Worm (Caenorhabditis elegans): ENCODE measurements around the gene snu-13.

Gene snu-13

ce11 chrII:10656395-10656794, 2.0 kb downstream of the snu-13 start:
- TF ChIP-seq hnd-1 (tag; optimal IDR thresholded peaks at IDR 0.05) = no peak
- TF ChIP-seq scrt-1 (GFP tag; IDR thresholded peaks at IDR 0.05) = no peak
- no peak for TF ChIP-seq ceh-36 (tag; optimal IDR thresholded peaks at IDR 0.05)
- no peak for TF ChIP-seq tra-4 (tag; optimal IDR thresholded peaks at IDR 0.05)
- TF ChIP-seq hmbx-1 (tag; optimal IDR thresholded peaks at IDR 0.05) = no peak
- TF ChIP-seq tbx-37 (GFP tag; conservative IDR thresholded peaks at IDR 0.05) = no peak
- no peak for TF ChIP-seq F13C5.2 (tag; optimal IDR thresholded peaks at IDR 0.05)
- no peak for TF ChIP-seq ama-1 (optimal IDR thresholded peaks at IDR 0.05)
- TF ChIP-seq pes-1 (GFP tag; IDR thresholded peaks at IDR 0.05) = no peak
- no peak for TF ChIP-seq aly-1 (tag; optimal IDR thresholded peaks at IDR 0.05)
- no peak for TF ChIP-seq ceh-13 (GFP tag; optimal IDR thresholded peaks at IDR 0.05)
- no peak for TF ChIP-seq tbx-11 (GFP tag; IDR thresholded peaks at IDR 0.05)

DNA sequence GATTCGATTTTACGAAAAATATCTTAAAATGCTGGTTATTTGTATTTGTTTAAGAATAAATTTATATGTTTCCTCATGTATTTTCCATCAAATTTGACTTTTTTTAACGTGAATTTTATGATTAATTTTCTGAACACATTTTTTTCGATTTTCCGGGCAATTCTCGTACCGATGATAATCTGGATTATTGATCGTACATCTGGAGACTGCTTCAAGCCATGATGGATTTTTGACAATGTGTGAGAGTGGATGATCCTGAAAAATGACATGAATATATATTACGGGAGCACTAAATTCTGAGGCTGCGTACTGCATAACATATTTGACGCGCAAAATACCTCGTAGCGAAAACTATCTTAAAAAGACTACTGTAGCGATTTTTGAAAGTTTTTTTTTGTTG, 4.0 kb downstream of the snu-13 start:
- TF ChIP-seq ceh-13 (GFP tag; optimal IDR thresholded peaks at IDR 0.05) = no peak
- no peak for TF ChIP-seq pes-1 (GFP tag; IDR thresholded peaks at IDR 0.05)
- TF ChIP-seq tbx-11 (GFP tag; IDR thresholded peaks at IDR 0.05) = no peak
- TF ChIP-seq ets-7 (tag; optimal IDR thresholded peaks at IDR 0.05) = no peak
- no peak for TF ChIP-seq ceh-36 (tag; optimal IDR thresholded peaks at IDR 0.05)
- TF ChIP-seq F13C5.2 (tag; optimal IDR thresholded peaks at IDR 0.05) = no peak
- TF ChIP-seq hmg-4 (GFP tag; optimal IDR thresholded peaks at IDR 0.05) = no peak
- TF ChIP-seq hmbx-1 (tag; optimal IDR thresholded peaks at IDR 0.05) = no peak
- TF ChIP-seq flt-1 (GFP tag; IDR thresholded peaks at IDR 0.05) = no peak
- TF ChIP-seq ama-1 (optimal IDR thresholded peaks at IDR 0.05) = no peak
- no peak for TF ChIP-seq tra-4 (tag; optimal IDR thresholded peaks at IDR 0.05)
- no peak for TF ChIP-seq aly-1 (tag; optimal IDR thresholded peaks at IDR 0.05)
- TF ChIP-seq sea-1 (GFP tag; conservative IDR thresholded peaks at IDR 0.05) = no peak
- TF ChIP-seq tbx-37 (GFP tag; conservative IDR thresholded peaks at IDR 0.05) = no peak
- no peak for TF ChIP-seq B0310.2 (tag; optimal IDR thresholded peaks at IDR 0.05)
- TF ChIP-seq scrt-1 (GFP tag; IDR thresholded peaks at IDR 0.05) = no peak
- TF ChIP-seq hnd-1 (tag; optimal IDR thresholded peaks at IDR 0.05) = no peak

DNA sequence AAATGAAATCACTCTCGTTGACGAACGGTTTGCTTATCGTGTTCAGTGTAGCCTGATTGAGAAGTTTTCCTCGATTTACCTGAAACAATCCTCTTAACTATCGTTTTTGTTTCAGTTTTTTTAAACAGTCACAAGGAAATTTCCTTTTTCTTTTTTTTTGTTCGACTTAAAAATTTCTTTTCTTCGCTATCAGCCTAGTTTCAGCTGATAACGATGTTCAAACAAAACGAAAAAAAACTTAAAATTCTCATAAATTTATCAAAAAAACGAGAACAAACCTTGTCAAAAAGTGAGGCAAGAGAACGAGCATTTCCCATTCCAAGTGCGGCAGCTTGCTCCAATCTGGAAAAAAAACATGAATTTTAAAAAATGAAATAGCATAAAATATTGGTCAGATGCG, 4.9 kb downstream of the snu-13 start:
- no peak for TF ChIP-seq hnd-1 (tag; optimal IDR thresholded peaks at IDR 0.05)
- TF ChIP-seq pes-1 (GFP tag; IDR thresholded peaks at IDR 0.05) = no peak
- TF ChIP-seq hmbx-1 (tag; optimal IDR thresholded peaks at IDR 0.05) = no peak
- no peak for TF ChIP-seq sea-1 (GFP tag; conservative IDR thresholded peaks at IDR 0.05)
- no peak for TF ChIP-seq ama-1 (optimal IDR thresholded peaks at IDR 0.05)
- TF ChIP-seq ceh-36 (tag; optimal IDR thresholded peaks at IDR 0.05) = no peak
- TF ChIP-seq tbx-11 (GFP tag; IDR thresholded peaks at IDR 0.05) = no peak
- TF ChIP-seq aly-1 (tag; optimal IDR thresholded peaks at IDR 0.05) = no peak
- TF ChIP-seq hmg-4 (GFP tag; optimal IDR thresholded peaks at IDR 0.05) = no peak
- TF ChIP-seq flt-1 (GFP tag; IDR thresholded peaks at IDR 0.05) = no peak
- TF ChIP-seq ets-7 (tag; optimal IDR thresholded peaks at IDR 0.05) = no peak
- no peak for TF ChIP-seq tbx-37 (GFP tag; conservative IDR thresholded peaks at IDR 0.05)
- no peak for TF ChIP-seq scrt-1 (GFP tag; IDR thresholded peaks at IDR 0.05)
- TF ChIP-seq ceh-13 (GFP tag; optimal IDR thresholded peaks at IDR 0.05) = no peak

DNA sequence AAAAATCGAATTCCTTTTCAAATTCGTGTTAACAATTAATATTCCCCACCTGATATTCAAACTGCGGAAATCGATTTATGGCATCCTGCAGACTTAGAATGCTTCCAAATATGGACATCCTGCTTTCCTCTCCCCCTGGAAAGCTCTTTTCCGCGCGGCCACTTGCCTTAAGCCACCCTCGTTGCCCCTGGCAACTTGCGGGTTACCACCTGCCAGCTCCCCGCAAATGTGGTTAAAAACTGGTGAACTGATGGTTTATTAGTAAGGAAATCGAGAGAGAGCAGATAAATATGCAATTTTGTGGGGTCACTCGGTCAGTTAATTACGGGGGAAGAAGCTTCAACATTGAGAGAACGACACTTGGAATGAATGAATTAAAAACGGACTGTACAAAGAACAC, 6.3 kb downstream of the snu-13 start, which contains the start of gene nphp-1:
Gene nphp-1, minus strand, starts transcription at position 145 of the 400 bp plus-strand sequence.
- TF ChIP-seq tbx-11 (GFP tag; IDR thresholded peaks at IDR 0.05) = no peak
- no peak for TF ChIP-seq aly-1 (tag; optimal IDR thresholded peaks at IDR 0.05)
- TF ChIP-seq scrt-1 (GFP tag; IDR thresholded peaks at IDR 0.05) = no peak
- TF ChIP-seq tbx-37 (GFP tag; conservative IDR thresholded peaks at IDR 0.05) = no peak
- no peak for TF ChIP-seq F13C5.2 (tag; optimal IDR thresholded peaks at IDR 0.05)
- no peak for TF ChIP-seq tra-4 (tag; optimal IDR thresholded peaks at IDR 0.05)
- no peak for TF ChIP-seq flt-1 (GFP tag; IDR thresholded peaks at IDR 0.05)
- no peak for TF ChIP-seq pes-1 (GFP tag; IDR thresholded peaks at IDR 0.05)
- no peak for TF ChIP-seq ets-7 (tag; optimal IDR thresholded peaks at IDR 0.05)
- TF ChIP-seq hmbx-1 (tag; optimal IDR thresholded peaks at IDR 0.05) = no peak
- no peak for TF ChIP-seq sea-1 (GFP tag; conservative IDR thresholded peaks at IDR 0.05)
- TF ChIP-seq ceh-36 (tag; optimal IDR thresholded peaks at IDR 0.05) = no peak
- no peak for TF ChIP-seq B0310.2 (tag; optimal IDR thresholded peaks at IDR 0.05)
- TF ChIP-seq ceh-13 (GFP tag; optimal IDR thresholded peaks at IDR 0.05) = no peak

DNA sequence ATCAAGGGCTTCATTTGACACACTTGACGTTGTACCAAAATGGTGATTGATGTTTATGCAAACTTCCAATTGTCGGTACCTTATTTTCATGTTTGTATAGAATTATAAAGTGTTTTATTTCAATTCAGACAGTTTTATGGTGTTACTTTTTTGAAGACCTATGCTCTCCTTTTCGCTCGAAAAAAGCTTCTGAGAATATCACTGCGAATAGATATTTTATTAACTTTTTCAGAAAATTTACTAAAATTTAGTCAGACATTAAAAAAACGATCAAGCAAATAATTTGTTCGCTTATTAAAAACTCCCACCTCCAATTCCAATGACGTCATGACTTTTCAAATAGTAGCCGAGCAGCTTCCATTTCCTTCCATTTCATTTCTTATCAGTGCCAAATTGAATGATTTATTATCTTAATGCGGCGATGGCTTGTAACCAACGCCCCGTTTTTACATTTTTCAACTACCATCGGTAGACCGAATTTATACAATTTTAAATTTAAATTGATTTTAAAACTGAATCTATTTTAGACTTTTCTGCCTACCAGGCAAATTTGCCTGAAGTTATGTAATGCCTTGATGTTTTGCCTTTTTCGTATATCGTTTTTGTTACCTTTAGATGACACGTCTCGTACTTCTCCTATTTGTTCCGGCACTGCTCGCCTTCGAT, 11.4 kb downstream of the snu-13 start, which contains the start of gene M28.10:
Gene M28.10, plus strand, starts transcription at position 616 of the 666 bp plus-strand sequence.
- TF ChIP-seq ama-1 (optimal IDR thresholded peaks at IDR 0.05) = no peak

DNA sequence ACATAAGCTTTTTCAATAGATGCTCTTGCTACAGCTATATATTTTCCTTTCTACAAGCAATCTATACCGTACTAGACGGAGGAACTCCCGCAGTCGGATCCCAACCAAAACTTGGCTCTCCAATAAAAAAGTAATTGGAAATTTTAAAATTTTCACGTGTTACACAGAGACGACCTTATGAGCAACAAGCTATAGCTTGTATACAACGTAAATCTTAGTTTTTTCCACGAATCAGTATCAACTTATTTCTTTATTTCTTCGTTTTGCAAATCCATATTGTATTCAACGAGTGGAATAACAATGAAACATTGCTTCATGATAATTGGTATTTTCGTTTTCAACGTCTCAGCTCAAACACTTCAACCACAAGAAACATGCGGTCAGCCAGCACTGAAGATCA, 15.0 kb downstream of the snu-13 start, which contains the start of gene M28.4:
Gene M28.4, plus strand, starts transcription at position 301 of the 400 bp plus-strand sequence.
- no peak for TF ChIP-seq B0310.2 (tag; optimal IDR thresholded peaks at IDR 0.05)
- TF ChIP-seq aly-1 (tag; optimal IDR thresholded peaks at IDR 0.05) = no peak
- TF ChIP-seq hmg-4 (GFP tag; optimal IDR thresholded peaks at IDR 0.05) = no peak
- TF ChIP-seq flt-1 (GFP tag; IDR thresholded peaks at IDR 0.05) = no peak
- TF ChIP-seq sea-1 (GFP tag; conservative IDR thresholded peaks at IDR 0.05) = no peak
- TF ChIP-seq ceh-36 (tag; optimal IDR thresholded peaks at IDR 0.05) = no peak
- no peak for TF ChIP-seq tra-4 (tag; optimal IDR thresholded peaks at IDR 0.05)
- no peak for TF ChIP-seq hmbx-1 (tag; optimal IDR thresholded peaks at IDR 0.05)
- no peak for TF ChIP-seq pes-1 (GFP tag; IDR thresholded peaks at IDR 0.05)
- no peak for TF ChIP-seq F13C5.2 (tag; optimal IDR thresholded peaks at IDR 0.05)
- TF ChIP-seq hnd-1 (tag; optimal IDR thresholded peaks at IDR 0.05) = no peak

DNA sequence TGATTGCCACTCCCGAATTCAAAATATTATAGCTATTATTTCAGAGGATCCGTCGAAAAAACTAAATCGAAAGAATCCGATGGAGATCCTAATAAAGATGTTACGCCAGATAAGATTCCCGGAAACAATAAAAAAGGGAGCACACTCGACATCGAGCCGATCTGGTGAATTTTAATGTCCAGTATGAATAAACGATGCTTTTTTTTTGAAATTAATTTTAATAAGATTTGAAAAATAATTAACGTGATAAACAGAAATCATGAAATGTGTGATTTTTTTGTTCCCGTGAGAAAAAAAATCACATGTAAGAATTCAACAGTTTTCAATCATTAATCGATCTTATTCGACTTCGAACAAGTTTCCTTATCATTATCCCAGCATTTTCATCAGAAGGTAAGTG, 19.3 kb downstream of the snu-13 start, which contains the start of gene M28.9:
Gene M28.9, plus strand, starts transcription at position 301 of the 400 bp plus-strand sequence.
- TF ChIP-seq flt-1 (GFP tag; IDR thresholded peaks at IDR 0.05) = no peak
- no peak for TF ChIP-seq ceh-36 (tag; optimal IDR thresholded peaks at IDR 0.05)
- TF ChIP-seq hmbx-1 (tag; optimal IDR thresholded peaks at IDR 0.05) = no peak
- no peak for TF ChIP-seq pes-1 (GFP tag; IDR thresholded peaks at IDR 0.05)
- no peak for TF ChIP-seq B0310.2 (tag; optimal IDR thresholded peaks at IDR 0.05)

Data from whole organism, early embryonic.